Worm (Caenorhabditis elegans) whole organism, L2 larva: ENCODE measurements around the gene sams-1.

Experiments
- blmp-1 ChIP-seq: sonication (generic microtip); optimal IDR thresholded peaks from 2 replicates; lab custom pipeline; 2017; ENCODE audit warnings: missing genetic modification characterization, mild to moderate bottlenecking, missing compliant biosample characterization, antibody characterized with exemption, moderate library complexity; ENCODE audit not compliant: insufficient read depth
- elt-3 ChIP-seq: sonication (generic microtip); optimal IDR thresholded peaks from 2 replicates; lab custom pipeline; 2017; ENCODE audit warnings: missing biosample characterization, missing genetic modification characterization
- lin-39 ChIP-seq: fragments of 150-350 bp; optimal IDR thresholded peaks from 2 replicates; lab custom pipeline; 2014; ENCODE audit warnings: missing biosample characterization, missing genetic modification reagents, missing genetic modification characterization
- nhr-12 ChIP-seq: fragments of 150-350 bp; optimal IDR thresholded peaks from 2 replicates; lab custom pipeline; 2014; ENCODE audit warnings: missing biosample characterization, missing genetic modification characterization
- nhr-23 ChIP-seq: fragments of 150-350 bp; optimal IDR thresholded peaks from 2 replicates; lab custom pipeline; 2014; ENCODE audit warnings: missing biosample characterization, missing genetic modification reagents, missing genetic modification characterization
- nhr-77 ChIP-seq: fragments of 150-350 bp; optimal IDR thresholded peaks from 2 replicates; lab custom pipeline; 2014; ENCODE audit warnings: missing biosample characterization, missing genetic modification characterization
- sma-9 ChIP-seq, 2 experiments: fragments of 150-350 bp in 1 of 2; sonication (generic microtip) in 1 of 2; optimal IDR thresholded peaks; 2 replicates each; lab custom pipeline; 2014 to 2016; ENCODE audit warnings: missing genetic modification characterization in 2 of 2, mild to moderate bottlenecking in 1 of 2, missing biosample characterization in 1 of 2, missing compliant biosample characterization in 1 of 2, missing genetic modification reagents in 1 of 2, moderate library complexity in 1 of 2
- zag-1 ChIP-seq: fragments of 150-350 bp; optimal IDR thresholded peaks from 2 replicates; lab custom pipeline; 2014; ENCODE audit warnings: missing biosample characterization, missing genetic modification characterization
- ztf-11 ChIP-seq: sonication (generic microtip); optimal IDR thresholded peaks from 2 replicates; lab custom pipeline; 2017; ENCODE audit warnings: missing biosample characterization, missing genetic modification characterization

DNA sequence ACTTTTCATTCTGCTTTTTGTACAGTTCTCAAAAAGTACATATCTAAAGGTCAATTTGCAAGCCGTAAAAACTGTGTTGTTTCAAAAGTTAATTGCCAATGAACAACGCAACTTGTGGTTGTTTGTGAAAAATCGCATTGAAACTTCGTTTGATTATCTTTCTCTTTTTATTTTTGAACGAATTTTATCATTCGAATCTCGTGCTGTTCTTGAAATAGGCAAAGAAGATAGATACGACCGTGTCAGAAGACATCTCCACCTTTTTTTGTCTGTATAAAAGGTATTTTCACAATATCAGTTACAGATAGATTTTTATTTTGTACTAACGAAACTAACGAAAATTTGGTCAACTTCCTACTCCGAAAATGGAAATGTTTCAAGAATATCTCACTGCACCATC is 28.7 kb downstream of the sams-1 start, which contains the start of gene C49F5.7:
- no peak for TF ChIP-seq sma-9 (GFP tag; optimal IDR thresholded peaks at IDR 0.05; lab: Kevin White, UChicago)
- no peak for TF ChIP-seq sma-9 (tag; optimal IDR thresholded peaks at IDR 0.05; lab: Kevin White, UChicago)
- no peak for TF ChIP-seq zag-1 (tag; lab: Kevin White, UChicago)
- no peak for TF ChIP-seq blmp-1
- TF ChIP-seq nhr-77 (tag; lab: Kevin White, UChicago), result no peak
- no peak for TF ChIP-seq elt-3
- TF ChIP-seq nhr-23 (tag; lab: Kevin White, UChicago), result no peak
- no peak for TF ChIP-seq ztf-11 (tag; lab: Kevin White, UChicago)
- TF ChIP-seq lin-39 (tag; lab: Kevin White, UChicago), result no peak
- TF ChIP-seq nhr-12 (tag; lab: Kevin White, UChicago), result no peak
